Worm (Caenorhabditis elegans): ENCODE measurements around the gene marc-5.

marc-5 gene

ce11 chrII:12352115-12352514, 27.2 kb downstream of the marc-5 start, which contains the start of gene ras-1:
Gene ras-1 (minus strand): TSS chrII:12352243.
- TF ChIP-seq elt-2 (tag; optimal IDR thresholded peaks at IDR 0.05) (peak; percentile 26), lsy-2 (tag; optimal IDR thresholded peaks at IDR 0.05) (peak in 1 of 2 experiments; percentile 2), isw-1 (GFP tag; IDR thresholded peaks at IDR 0.05) (no peak), efl-1 (optimal IDR thresholded peaks at IDR 0.05) (no peak), efl-1 (GFP tag; optimal IDR thresholded peaks at IDR 0.05 in 1 of 2) (peak in 1 of 2 experiments; percentile 51), blmp-1 (tag; optimal IDR thresholded peaks at IDR 0.05) (peak; percentile 1), zag-1 (tag; optimal IDR thresholded peaks at IDR 0.05) (no peak)

- no peak for TF ChIP-seq alr-1 (tag; optimal IDR thresholded peaks at IDR 0.05; ENCODE audit: borderline replicate concordance)
- TF ChIP-seq swsn-7 (tag; optimal IDR thresholded peaks at IDR 0.05) = no peak
- no peak for TF ChIP-seq lin-39 (tag; optimal IDR thresholded peaks at IDR 0.05)
- peak in 1 of 6 experiments; percentile 24 for TF ChIP-seq elt-3 (tag; optimal IDR thresholded peaks at IDR 0.05)
- TF ChIP-seq unc-62 (GFP tag; optimal IDR thresholded peaks at IDR 0.05) = no peak
- no peak for TF ChIP-seq ets-5 (GFP tag; IDR thresholded peaks at IDR 0.05)
- no peak for TF ChIP-seq zip-4 (GFP tag; optimal IDR thresholded peaks at IDR 0.05)
- TF ChIP-seq snpc-4 (tag; optimal IDR thresholded peaks at IDR 0.05) = no peak
- TF ChIP-seq efl-1 (optimal IDR thresholded peaks at IDR 0.05) = no peak
- TF ChIP-seq efl-1 (GFP tag; optimal IDR thresholded peaks at IDR 0.05 in 1 of 2) = no peak
- TF ChIP-seq C16A3.4 (tag; optimal IDR thresholded peaks at IDR 0.05) = no peak
- no peak for TF ChIP-seq vab-15 (tag; optimal IDR thresholded peaks at IDR 0.05)
- TF ChIP-seq sox-4 (tag; optimal IDR thresholded peaks at IDR 0.05) = no peak
- peak in 1 of 3 experiments; percentile 1 for TF ChIP-seq ceh-82 (tag; optimal IDR thresholded peaks at IDR 0.05)
- peak; percentile 25 for TF ChIP-seq nhr-71 (tag; optimal IDR thresholded peaks at IDR 0.05)
- no peak for TF ChIP-seq Y116A8C.19 (tag; optimal IDR thresholded peaks at IDR 0.05; ENCODE audit: borderline replicate concordance)
- TF ChIP-seq blmp-1 (tag; optimal IDR thresholded peaks at IDR 0.05) = peak; percentile 12
- no peak for TF ChIP-seq unc-98 (GFP tag; IDR thresholded peaks at IDR 0.05)
- no peak for TF ChIP-seq skn-1 (tag; optimal IDR thresholded peaks at IDR 0.05)
- no peak for TF ChIP-seq nhr-47 (tag; optimal IDR thresholded peaks at IDR 0.05)
- TF ChIP-seq nhr-28 (tag; optimal IDR thresholded peaks at IDR 0.05) = no peak
- TF ChIP-seq nhr-84 (tag; optimal IDR thresholded peaks at IDR 0.05) = no peak
- peak in 1 of 2 experiments; percentile 72 for TF ChIP-seq lsy-2 (tag; optimal IDR thresholded peaks at IDR 0.05)
- TF ChIP-seq egl-27 (tag; optimal IDR thresholded peaks at IDR 0.05) = no peak
- TF ChIP-seq aha-1 (tag; optimal IDR thresholded peaks at IDR 0.05) = no peak
- no peak for TF ChIP-seq ceh-90 (tag; optimal IDR thresholded peaks at IDR 0.05)
- TF ChIP-seq C34B4.2 (tag; optimal IDR thresholded peaks at IDR 0.05) = no peak
- TF ChIP-seq unc-86 (tag; optimal IDR thresholded peaks at IDR 0.05) = no peak
- TF ChIP-seq nhr-85 (tag) = peak; percentile 83
- no peak for TF ChIP-seq ztf-4 (tag; optimal IDR thresholded peaks at IDR 0.05)
- no peak for TF ChIP-seq rnt-1 (tag; optimal IDR thresholded peaks at IDR 0.05)
- no peak for TF ChIP-seq jun-1 (tag; optimal IDR thresholded peaks at IDR 0.05)
- no peak for TF ChIP-seq zag-1 (tag; optimal IDR thresholded peaks at IDR 0.05)
- no peak for TF ChIP-seq nhr-12 (tag; optimal IDR thresholded peaks at IDR 0.05)
- TF ChIP-seq nhr-20 (tag; optimal IDR thresholded peaks at IDR 0.05) = peak; percentile 13
- no peak for TF ChIP-seq ceh-8 (GFP tag; optimal IDR thresholded peaks at IDR 0.05)
- TF ChIP-seq lin-35 (GFP tag; optimal IDR thresholded peaks at IDR 0.05) = peak in 1 of 2 experiments; percentile 17
- no peak for TF ChIP-seq fkh-8 (tag; optimal IDR thresholded peaks at IDR 0.05)
- no peak for TF ChIP-seq dpl-1 (GFP tag; optimal IDR thresholded peaks at IDR 0.05)
- no peak for TF ChIP-seq hlh-17 (GFP tag; optimal IDR thresholded peaks at IDR 0.05; ENCODE audit: borderline replicate concordance)
- TF ChIP-seq sptf-1 (tag; optimal IDR thresholded peaks at IDR 0.05) = no peak
- no peak for TF ChIP-seq ceh-63 (GFP tag; optimal IDR thresholded peaks at IDR 0.05)
- TF ChIP-seq unc-130 (tag; optimal IDR thresholded peaks at IDR 0.05) = no peak
- no peak for TF ChIP-seq nhr-19 (GFP tag; conservative IDR thresholded peaks at IDR 0.05)
- no peak for TF ChIP-seq dsc-1 (tag; optimal IDR thresholded peaks at IDR 0.05)
- no peak for TF ChIP-seq hlh-4 (tag; optimal IDR thresholded peaks at IDR 0.05)
- TF ChIP-seq lir-3 (tag; optimal IDR thresholded peaks at IDR 0.05; ENCODE audit: poor library complexity) = no peak
- TF ChIP-seq pax-3 (tag; optimal IDR thresholded peaks at IDR 0.05) = no peak
Observed at ce11 chrII:12350737-12351275, 28.5 kb downstream of the marc-5 start.

All from whole organism, L1 larva.